Worm (Caenorhabditis elegans) whole organism, L4 larva: ENCODE results near the gene atgp-1.
A peak's percentile ranks its signal among the peaks of the same experiment; 100 is the strongest.

ENCODE experiments used
- R02D3.7 ChIP-seq: fragments of 150-350 bp; sonication (generic microtip); optimal IDR thresholded peaks from 3 replicates; lab custom pipeline; 2014; ENCODE audit warnings: missing biosample characterization, missing genetic modification characterization
- Y48G9A.11 ChIP-seq: fragments of 200-800 bp; sonication (Bioruptor generic); IDR thresholded peaks from 2 replicates; pipeline ENCODE4 v1.3.6; 2022; ENCODE audit warnings: missing genetic modification reagents, missing genetic modification characterization, missing compliant biosample characterization
- arid-1 ChIP-seq: fragments of 200-800 bp; sonication (Bioruptor generic); conservative IDR thresholded peaks from 2 replicates; pipeline ENCODE4 v1.3.6; 2022; ENCODE audit warnings: missing genetic modification reagents, missing genetic modification characterization, missing compliant biosample characterization
- ceh-20 ChIP-seq: fragments of 200-800 bp; sonication (Bioruptor generic); IDR thresholded peaks from 2 replicates; pipeline ENCODE4 v1.3.6; 2022; ENCODE audit warnings: missing genetic modification reagents, missing genetic modification characterization, missing compliant biosample characterization
- ceh-62 ChIP-seq: sonication (generic microtip); optimal IDR thresholded peaks from 2 replicates; lab custom pipeline; 2017; ENCODE audit warnings: missing biosample characterization, missing genetic modification characterization
- ctbp-1 ChIP-seq: fragments of 200-800 bp; sonication (Bioruptor generic); IDR thresholded peaks from 2 replicates; pipeline ENCODE4 v1.3.6; 2022; ENCODE audit warnings: missing genetic modification reagents, missing genetic modification characterization, missing compliant biosample characterization
- daf-12 ChIP-seq: fragments of 150-350 bp; optimal IDR thresholded peaks from 2 replicates; lab custom pipeline; 2014; ENCODE audit warnings: missing biosample characterization, missing genetic modification reagents, missing genetic modification characterization
- daf-16 ChIP-seq, 3 experiments: sonication (generic microtip); optimal IDR thresholded peaks; 2 replicates each; lab custom pipeline; 2016 to 2017; ENCODE audit warnings: missing genetic modification characterization in 3 of 3, missing genetic modification reagents in 3 of 3, mild to moderate bottlenecking in 2 of 3, missing compliant biosample characterization in 2 of 3, missing biosample characterization in 1 of 3, moderate library complexity in 1 of 3
- daf-8 ChIP-seq: fragments of 200-800 bp; sonication (Bioruptor generic); IDR thresholded peaks from 2 replicates; pipeline ENCODE4 v1.3.6; 2022; ENCODE audit warnings: missing genetic modification characterization, missing compliant biosample characterization
- dmd-6 ChIP-seq: fragments of 200-800 bp; sonication (Bioruptor generic); IDR thresholded peaks from 2 replicates; pipeline ENCODE4 v1.3.6; 2022; ENCODE audit warnings: missing genetic modification reagents, missing genetic modification characterization, missing compliant biosample characterization
- dpl-1 ChIP-seq: fragments of 150-350 bp; optimal IDR thresholded peaks from 2 replicates; lab custom pipeline; 2014; ENCODE audit warnings: missing biosample characterization, missing genetic modification reagents, missing genetic modification characterization
- hmg-1.1 ChIP-seq: fragments of 200-800 bp; sonication (Bioruptor generic); IDR thresholded peaks from 2 replicates; pipeline ENCODE4 v1.3.6; 2022; ENCODE audit warnings: missing genetic modification reagents, missing genetic modification characterization, missing compliant biosample characterization
- lin-38 ChIP-seq: fragments of 200-800 bp; sonication (Bioruptor generic); IDR thresholded peaks from 2 replicates; pipeline ENCODE4 v1.3.6; 2022; ENCODE audit warnings: missing genetic modification reagents, missing genetic modification characterization, missing compliant biosample characterization
- lsy-2 ChIP-seq, 2 experiments: fragments of 150-350 bp in 1 of 2; sonication (generic microtip) in 1 of 2; optimal IDR thresholded peaks; 2 replicates each; lab custom pipeline; 2014 to 2017; ENCODE audit warnings: missing biosample characterization in 2 of 2, missing genetic modification characterization in 2 of 2
- mdl-1 ChIP-seq, 2 experiments: fragments of 150-350 bp in 1 of 2; sonication (generic microtip) in 1 of 2; optimal IDR thresholded peaks; 2 replicates each; lab custom pipeline; 2014 to 2017; ENCODE audit warnings: missing biosample characterization in 2 of 2, missing genetic modification characterization in 2 of 2
- mdt-29 ChIP-seq: fragments of 200-800 bp; sonication (Bioruptor generic); IDR thresholded peaks from 2 replicates; pipeline ENCODE4 v1.3.6; 2022; ENCODE audit warnings: missing genetic modification reagents, missing genetic modification characterization, missing compliant biosample characterization
- nhr-11 ChIP-seq: fragments of 150-350 bp; optimal IDR thresholded peaks from 2 replicates; lab custom pipeline; 2014; ENCODE audit warnings: missing biosample characterization, missing genetic modification characterization
- nhr-25 ChIP-seq: sonication (generic microtip); optimal IDR thresholded peaks from 2 replicates; lab custom pipeline; 2017; ENCODE audit warnings: missing genetic modification characterization, mild to moderate bottlenecking, missing compliant biosample characterization, antibody characterized with exemption, moderate library complexity, borderline replicate concordance; ENCODE audit not compliant: insufficient read depth
- nhr-28 ChIP-seq: fragments of 150-350 bp; optimal IDR thresholded peaks from 2 replicates; lab custom pipeline; 2014; ENCODE audit warnings: missing biosample characterization, missing genetic modification characterization
- nhr-6 ChIP-seq: fragments of 150-350 bp; optimal IDR thresholded peaks from 2 replicates; lab custom pipeline; 2014; ENCODE audit warnings: missing biosample characterization, missing genetic modification characterization
- nhr-76 ChIP-seq: fragments of 150-350 bp; optimal IDR thresholded peaks from 2 replicates; lab custom pipeline; 2014; ENCODE audit warnings: missing biosample characterization, missing genetic modification characterization
- php-3 ChIP-seq: fragments of 200-800 bp; sonication (Bioruptor generic); IDR thresholded peaks from 2 replicates; pipeline ENCODE4 v1.3.6; 2022; ENCODE audit warnings: missing genetic modification reagents, missing genetic modification characterization, missing compliant biosample characterization
- rbr-2 ChIP-seq: sonication (generic microtip); optimal IDR thresholded peaks from 2 replicates; lab custom pipeline; 2016; ENCODE audit warnings: missing genotype, missing genetic modification characterization, missing compliant biosample characterization
- sdz-12 ChIP-seq: fragments of 200-800 bp; sonication (Bioruptor generic); optimal IDR thresholded peaks from 2 replicates; lab custom pipeline; 2018; ENCODE audit warnings: mild to moderate bottlenecking, missing genetic modification characterization, missing compliant biosample characterization
- set-16 ChIP-seq: fragments of 200-800 bp; sonication (Bioruptor generic); IDR thresholded peaks from 2 replicates; pipeline ENCODE4 v1.3.6; 2022; ENCODE audit warnings: missing genetic modification reagents, missing genetic modification characterization, missing compliant biosample characterization
- skn-1 ChIP-seq: fragments of 150-350 bp; optimal IDR thresholded peaks from 2 replicates; lab custom pipeline; 2014; ENCODE audit warnings: missing biosample characterization, missing genetic modification characterization
- snpc-4 ChIP-seq: fragments of 150-350 bp; optimal IDR thresholded peaks from 2 replicates; lab custom pipeline; 2014; ENCODE audit warnings: missing biosample characterization, missing genetic modification characterization
- tra-1 ChIP-seq: fragments of 200-800 bp; sonication (Bioruptor generic); IDR thresholded peaks from 2 replicates; pipeline ENCODE4 v1.3.6; 2022; ENCODE audit warnings: missing genetic modification reagents, missing genetic modification characterization, missing compliant biosample characterization
- unc-130 ChIP-seq: sonication (generic microtip); optimal IDR thresholded peaks from 2 replicates; lab custom pipeline; 2016; ENCODE audit warnings: missing genetic modification reagents, missing genetic modification characterization, missing compliant biosample characterization
- unc-39 ChIP-seq: sonication (generic microtip); optimal IDR thresholded peaks from 2 replicates; lab custom pipeline; 2017; ENCODE audit warnings: missing biosample characterization, missing genetic modification characterization
- unc-62 ChIP-seq, 3 experiments: fragments of 150-350 bp in 1 of 3; sonication (generic microtip); optimal IDR thresholded peaks in 2 of 3; peaks in 1 of 3; 1 replicate in 1 of 3; 2 replicates in 2 of 3; lab custom pipeline; 2014 to 2017; ENCODE audit warnings: missing biosample characterization in 3 of 3, missing genetic modification characterization in 3 of 3, missing genetic modification reagents in 3 of 3, missing genotype in 1 of 3
- zfp-3 ChIP-seq: fragments of 200-800 bp; sonication (Bioruptor generic); conservative IDR thresholded peaks from 2 replicates; pipeline ENCODE4 v1.3.6; 2022; ENCODE audit warnings: missing genetic modification reagents, missing genetic modification characterization, missing compliant biosample characterization
- zip-11 ChIP-seq: fragments of 200-800 bp; sonication (Bioruptor generic); IDR thresholded peaks from 2 replicates; pipeline ENCODE4 v1.3.6; 2022; ENCODE audit warnings: missing genetic modification characterization, missing compliant biosample characterization
- ztf-11 ChIP-seq: fragments of 150-350 bp; optimal IDR thresholded peaks from 2 replicates; lab custom pipeline; 2014; ENCODE audit warnings: missing biosample characterization, missing genetic modification characterization

Gene atgp-1

ce11 chrIV:17281060-17282021, 12.2 kb downstream of the atgp-1 start (continued):
- peak; percentile 0 to 46 for TF ChIP-seq daf-16 (GFP tag; optimal IDR thresholded peaks at IDR 0.05; lab: Kevin White, UChicago)
- peak; percentile 75 for TF ChIP-seq daf-16 (tag; optimal IDR thresholded peaks at IDR 0.05; lab: Kevin White, UChicago)
- TF ChIP-seq arid-1 (GFP tag; lab: Robert Waterston, UW) = peak; percentile 79
- TF ChIP-seq unc-39 (tag; lab: Kevin White, UChicago) = no peak
- TF ChIP-seq unc-130 (GFP tag; lab: Kevin White, UChicago) = no peak
- TF ChIP-seq mdl-1 (tag; optimal IDR thresholded peaks at IDR 0.05; lab: Kevin White, UChicago) = no peak
- peak; percentile 4 for TF ChIP-seq sdz-12 (GFP tag; lab: Kevin White, UChicago)
- TF ChIP-seq dpl-1 = peak; percentile 55
- TF ChIP-seq mdt-29 (GFP tag; lab: Robert Waterston, UW) = peak; percentile 70
- no peak for TF ChIP-seq nhr-76
- TF ChIP-seq nhr-28 (tag; lab: Kevin White, UChicago) = no peak
- TF ChIP-seq lin-38 = peak; percentile 81
- TF ChIP-seq nhr-6 (tag; lab: Kevin White, UChicago) = peak; percentile 61
- TF ChIP-seq Y48G9A.11 (GFP tag; lab: Robert Waterston, UW) = peak; percentile 32; the same call in 1 of the 2 replicates
- TF ChIP-seq R02D3.7 (tag; lab: Kevin White, UChicago) = no peak
- TF ChIP-seq set-16 (GFP tag; lab: Robert Waterston, UW) = peak; percentile 95
- 0 out of 2 replicates have a peak, but pooled peaks have one; percentile 10 for TF ChIP-seq daf-8 (GFP tag; lab: Robert Waterston, UW)
- TF ChIP-seq skn-1 (tag; lab: Kevin White, UChicago) = no peak
- no peak for TF ChIP-seq ceh-62 (tag; lab: Kevin White, UChicago)
- TF ChIP-seq lsy-2 (tag; optimal IDR thresholded peaks at IDR 0.05; lab: Kevin White, UChicago) = peak in 1 of 2 experiments; percentile 91
- TF ChIP-seq tra-1 (GFP tag; lab: Robert Waterston, UW) = no peak; the same call in 1 of the 2 replicates
- no peak for TF ChIP-seq nhr-25
- TF ChIP-seq hmg-1.1 (GFP tag; lab: Robert Waterston, UW) = peak; percentile 52
- TF ChIP-seq zip-11 = no peak
- peak; percentile 38 for TF ChIP-seq nhr-11 (tag; lab: Kevin White, UChicago)

ce11 chrIV:17284099-17284498, 15.0 kb downstream of the atgp-1 start, which contains the start of gene nra-1:
TSS of gene nra-1 (minus strand) at chrIV:17284199.
- TF ChIP-seq nhr-11 (tag; lab: Kevin White, UChicago) (no peak), snpc-4 (no peak), rbr-2 (no peak), ctbp-1 (GFP tag; lab: Robert Waterston, UW) (no peak), mdt-29 (GFP tag; lab: Robert Waterston, UW) (no peak), unc-39 (tag; lab: Kevin White, UChicago) (no peak), dmd-6 (GFP tag; lab: Robert Waterston, UW) (no peak), daf-12 (tag; lab: Kevin White, UChicago) (no peak), zfp-3 (GFP tag; lab: Robert Waterston, UW) (no peak), php-3 (GFP tag; lab: Robert Waterston, UW) (no peak), unc-62 (GFP tag; optimal IDR thresholded peaks at IDR 0.05 in 1 of 2; lab: Kevin White, UChicago) (no peak), unc-62 (tag; optimal IDR thresholded peaks at IDR 0.05; lab: Kevin White, UChicago) (no peak), ztf-11 (tag; lab: Kevin White, UChicago) (no peak), ceh-20 (GFP tag; lab: Robert Waterston, UW) (no peak)
- TF ChIP-seq, all 104 proteins: peak for 0
